Worm (Caenorhabditis elegans): ENCODE data around the gene oac-1.

Gene oac-1

ce11 chrV:19555869-19556268 is at the start of gene oac-1:
TSS of gene oac-1 (minus strand) at chrV:19555969.
- no peak for TF ChIP-seq flt-1 (GFP tag; IDR thresholded peaks at IDR 0.05)
- no peak for TF ChIP-seq ztf-23 (GFP tag; IDR thresholded peaks at IDR 0.05)
- TF ChIP-seq tab-1 (GFP tag; IDR thresholded peaks at IDR 0.05) = no peak
- TF ChIP-seq ref-1 (GFP tag; conservative IDR thresholded peaks at IDR 0.05) = no peak
- TF ChIP-seq med-1 (GFP tag; optimal IDR thresholded peaks at IDR 0.05; ENCODE audit: insufficient read depth) = no peak
- no peak for TF ChIP-seq klf-2 (GFP tag; conservative IDR thresholded peaks at IDR 0.05)
- no peak for TF ChIP-seq T22C8.4 (GFP tag; IDR thresholded peaks at IDR 0.05)
- TF ChIP-seq ztf-29 (GFP tag; IDR thresholded peaks at IDR 0.05) = no peak
- no peak for TF ChIP-seq cog-1 (tag; optimal IDR thresholded peaks at IDR 0.05)

- TF ChIP-seq flt-1 (GFP tag; IDR thresholded peaks at IDR 0.05) (no peak), klf-2 (GFP tag; conservative IDR thresholded peaks at IDR 0.05) (no peak), cog-1 (tag; optimal IDR thresholded peaks at IDR 0.05) (no peak), tab-1 (GFP tag; IDR thresholded peaks at IDR 0.05) (no peak), ztf-23 (GFP tag; IDR thresholded peaks at IDR 0.05) (no peak), ztf-29 (GFP tag; IDR thresholded peaks at IDR 0.05) (no peak), T22C8.4 (GFP tag; IDR thresholded peaks at IDR 0.05) (no peak)
Measured at ce11 chrV:19605415-19605814, 49.6 kb upstream of the oac-1 start.

ce11 chrV:19599087-19599486 is 43.3 kb upstream of the oac-1 start:
- TF ChIP-seq flt-1 (GFP tag; IDR thresholded peaks at IDR 0.05) (no peak), cog-1 (tag; optimal IDR thresholded peaks at IDR 0.05) (no peak), med-1 (GFP tag; optimal IDR thresholded peaks at IDR 0.05; ENCODE audit: insufficient read depth) (no peak), ztf-23 (GFP tag; IDR thresholded peaks at IDR 0.05) (no peak), ref-1 (GFP tag; conservative IDR thresholded peaks at IDR 0.05) (no peak), T22C8.4 (GFP tag; IDR thresholded peaks at IDR 0.05) (no peak), tab-1 (GFP tag; IDR thresholded peaks at IDR 0.05) (no peak), klf-2 (GFP tag; conservative IDR thresholded peaks at IDR 0.05) (no peak), ztf-29 (GFP tag; IDR thresholded peaks at IDR 0.05) (no peak)

- TF ChIP-seq tab-1 (GFP tag; IDR thresholded peaks at IDR 0.05) (no peak), cog-1 (tag; optimal IDR thresholded peaks at IDR 0.05) (no peak), ztf-29 (GFP tag; IDR thresholded peaks at IDR 0.05) (no peak), med-1 (GFP tag; optimal IDR thresholded peaks at IDR 0.05; ENCODE audit: insufficient read depth) (no peak), T22C8.4 (GFP tag; IDR thresholded peaks at IDR 0.05) (no peak), ref-1 (GFP tag; conservative IDR thresholded peaks at IDR 0.05) (no peak), ztf-23 (GFP tag; IDR thresholded peaks at IDR 0.05) (no peak), klf-2 (GFP tag; conservative IDR thresholded peaks at IDR 0.05) (no peak), flt-1 (GFP tag; IDR thresholded peaks at IDR 0.05) (no peak)
Measured at ce11 chrV:19590826-19591225, 35.1 kb upstream of the oac-1 start.

ce11 chrV:19582256-19582655 is 26.5 kb upstream of the oac-1 start:
- TF ChIP-seq ref-1 (GFP tag; conservative IDR thresholded peaks at IDR 0.05) = no peak
- no peak for TF ChIP-seq flt-1 (GFP tag; IDR thresholded peaks at IDR 0.05)
- no peak for TF ChIP-seq klf-2 (GFP tag; conservative IDR thresholded peaks at IDR 0.05)
- TF ChIP-seq T22C8.4 (GFP tag; IDR thresholded peaks at IDR 0.05) = no peak
- no peak for TF ChIP-seq cog-1 (tag; optimal IDR thresholded peaks at IDR 0.05)
- TF ChIP-seq med-1 (GFP tag; optimal IDR thresholded peaks at IDR 0.05; ENCODE audit: insufficient read depth) = no peak
- TF ChIP-seq tab-1 (GFP tag; IDR thresholded peaks at IDR 0.05) = no peak
- no peak for TF ChIP-seq ztf-23 (GFP tag; IDR thresholded peaks at IDR 0.05)
- no peak for TF ChIP-seq ztf-29 (GFP tag; IDR thresholded peaks at IDR 0.05)

- TF ChIP-seq tab-1 (GFP tag; IDR thresholded peaks at IDR 0.05) (no peak), med-1 (GFP tag; optimal IDR thresholded peaks at IDR 0.05; ENCODE audit: insufficient read depth) (no peak), flt-1 (GFP tag; IDR thresholded peaks at IDR 0.05) (no peak), ztf-23 (GFP tag; IDR thresholded peaks at IDR 0.05) (no peak), ztf-29 (GFP tag; IDR thresholded peaks at IDR 0.05) (no peak), T22C8.4 (GFP tag; IDR thresholded peaks at IDR 0.05) (no peak), cog-1 (tag; optimal IDR thresholded peaks at IDR 0.05) (no peak), klf-2 (GFP tag; conservative IDR thresholded peaks at IDR 0.05) (no peak), ref-1 (GFP tag; conservative IDR thresholded peaks at IDR 0.05) (no peak)
Measured at ce11 chrV:19579509-19579908, 23.7 kb upstream of the oac-1 start.

ce11 chrV:19570102-19570501 is 14.3 kb upstream of the oac-1 start:
- TF ChIP-seq klf-2 (GFP tag; conservative IDR thresholded peaks at IDR 0.05) = no peak
- TF ChIP-seq med-1 (GFP tag; optimal IDR thresholded peaks at IDR 0.05; ENCODE audit: insufficient read depth) = no peak
- no peak for TF ChIP-seq flt-1 (GFP tag; IDR thresholded peaks at IDR 0.05)
- no peak for TF ChIP-seq ztf-23 (GFP tag; IDR thresholded peaks at IDR 0.05)
- no peak for TF ChIP-seq tab-1 (GFP tag; IDR thresholded peaks at IDR 0.05)
- TF ChIP-seq T22C8.4 (GFP tag; IDR thresholded peaks at IDR 0.05) = no peak
- no peak for TF ChIP-seq ref-1 (GFP tag; conservative IDR thresholded peaks at IDR 0.05)
- TF ChIP-seq ztf-29 (GFP tag; IDR thresholded peaks at IDR 0.05) = no peak
- TF ChIP-seq cog-1 (tag; optimal IDR thresholded peaks at IDR 0.05) = no peak

- TF ChIP-seq ztf-23 (GFP tag; IDR thresholded peaks at IDR 0.05) (no peak), tab-1 (GFP tag; IDR thresholded peaks at IDR 0.05) (no peak), cog-1 (tag; optimal IDR thresholded peaks at IDR 0.05) (no peak), ref-1 (GFP tag; conservative IDR thresholded peaks at IDR 0.05) (no peak), klf-2 (GFP tag; conservative IDR thresholded peaks at IDR 0.05) (no peak), med-1 (GFP tag; optimal IDR thresholded peaks at IDR 0.05; ENCODE audit: insufficient read depth) (no peak), T22C8.4 (GFP tag; IDR thresholded peaks at IDR 0.05) (no peak), ztf-29 (GFP tag; IDR thresholded peaks at IDR 0.05) (no peak), flt-1 (GFP tag; IDR thresholded peaks at IDR 0.05) (no peak)
Measured at ce11 chrV:19565082-19565481, 9.3 kb upstream of the oac-1 start, which contains the start of gene kcnl-1. TSS of gene kcnl-1 (plus strand) at chrV:19565382.

- TF ChIP-seq klf-2 (GFP tag; conservative IDR thresholded peaks at IDR 0.05) (no peak), ref-1 (GFP tag; conservative IDR thresholded peaks at IDR 0.05) (0 out of 2 replicates have a peak, but pooled peaks have one; percentile 36)
Measured at ce11 chrV:19555350-19555749, 419 bp downstream of the oac-1 start.

ce11 chrV:19550294-19550693 is 5.5 kb downstream of the oac-1 start:
- 0 out of 2 replicates have a peak, but pooled peaks have one; percentile 49 for TF ChIP-seq ztf-23 (GFP tag; IDR thresholded peaks at IDR 0.05)
- TF ChIP-seq tab-1 (GFP tag; IDR thresholded peaks at IDR 0.05) = no peak

Measured in whole organism, midembryonic.